Worm (Caenorhabditis elegans): ENCODE data around the gene C18H9.5.

The C18H9.5 gene

ce11 chrII:6668496-6668895 is 26.9 kb downstream of the C18H9.5 start:
- TF ChIP-seq ets-4 (tag; optimal IDR thresholded peaks at IDR 0.05) (no peak), sdc-2 (tag; optimal IDR thresholded peaks at IDR 0.05) (no peak), Y22D7AL.16 (tag; optimal IDR thresholded peaks at IDR 0.05) (no peak), ref-2 (tag; optimal IDR thresholded peaks at IDR 0.05) (no peak), ceh-2 (tag; optimal IDR thresholded peaks at IDR 0.05) (no peak), ceh-45 (GFP tag; IDR thresholded peaks at IDR 0.05) (no peak), syd-9 (tag; optimal IDR thresholded peaks at IDR 0.05) (no peak), tbx-7 (tag; optimal IDR thresholded peaks at IDR 0.05) (no peak), nfya-1 (tag; optimal IDR thresholded peaks at IDR 0.05) (no peak), nhr-232 (tag; optimal IDR thresholded peaks at IDR 0.05) (no peak), hlh-8 (tag; optimal IDR thresholded peaks at IDR 0.05) (no peak), pqm-1 (tag; optimal IDR thresholded peaks at IDR 0.05) (no peak), lin-11 (tag; optimal IDR thresholded peaks at IDR 0.05) (no peak), lim-6 (tag; optimal IDR thresholded peaks at IDR 0.05) (no peak), ceh-18 (tag; optimal IDR thresholded peaks at IDR 0.05) (no peak)

DNA sequence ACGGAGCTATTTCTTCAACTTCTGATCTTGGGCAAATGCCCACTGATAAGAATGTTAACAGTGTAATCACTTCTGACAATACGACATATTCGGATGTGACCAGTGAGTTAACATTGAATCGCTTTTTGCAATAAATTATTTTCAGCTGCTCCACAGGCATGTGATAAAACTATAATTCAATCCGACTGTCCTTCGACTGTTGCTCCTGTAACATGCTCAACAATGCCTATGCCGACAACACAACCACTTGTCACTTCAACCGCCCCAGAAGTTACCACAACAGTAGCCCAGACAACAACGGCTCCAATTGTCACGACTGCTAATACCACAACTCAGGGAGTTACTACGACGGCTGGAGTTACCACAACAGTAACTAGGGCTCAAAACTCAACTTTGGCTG is 27.8 kb downstream of the C18H9.5 start:
- TF ChIP-seq eyg-1 (tag; optimal IDR thresholded peaks at IDR 0.05) (no peak), ceh-19 (GFP tag; optimal IDR thresholded peaks at IDR 0.05) (no peak), fax-1 (tag; optimal IDR thresholded peaks at IDR 0.05) (no peak), ceh-48 (tag; optimal IDR thresholded peaks at IDR 0.05) (no peak), lin-11 (tag; optimal IDR thresholded peaks at IDR 0.05) (no peak), ceh-34 (tag; optimal IDR thresholded peaks at IDR 0.05) (no peak), madf-2 (tag; optimal IDR thresholded peaks at IDR 0.05) (no peak)

- TF ChIP-seq eyg-1 (tag; optimal IDR thresholded peaks at IDR 0.05) (no peak), elt-4 (tag; optimal IDR thresholded peaks at IDR 0.05) (no peak), T23F11.4 (GFP tag; optimal IDR thresholded peaks at IDR 0.05) (no peak), ceh-9 (tag; optimal IDR thresholded peaks at IDR 0.05) (no peak), ztf-16 (tag; optimal IDR thresholded peaks at IDR 0.05) (no peak)
Measured at ce11 chrII:6666598-6666997, 28.8 kb downstream of the C18H9.5 start, which contains the start of gene T19D12.1. Gene T19D12.1 (plus strand): TSS chrII:6666898.

ce11 chrII:6665908-6666307 is 29.5 kb downstream of the C18H9.5 start:
- no peak for TF ChIP-seq Y22D7AL.16 (tag; optimal IDR thresholded peaks at IDR 0.05)
- no peak for TF ChIP-seq ceh-9 (tag; optimal IDR thresholded peaks at IDR 0.05)
- TF ChIP-seq madf-2 (tag; optimal IDR thresholded peaks at IDR 0.05) = no peak
- TF ChIP-seq K02D7.2 (tag; optimal IDR thresholded peaks at IDR 0.05) = no peak
- no peak for TF ChIP-seq nhr-232 (tag; optimal IDR thresholded peaks at IDR 0.05)
- TF ChIP-seq hlh-8 (tag; optimal IDR thresholded peaks at IDR 0.05) = no peak
- TF ChIP-seq sox-2 (GFP tag; IDR thresholded peaks at IDR 0.05) = no peak
- no peak for TF ChIP-seq fkh-6 (tag; optimal IDR thresholded peaks at IDR 0.05)
- no peak for TF ChIP-seq dmd-4 (tag; optimal IDR thresholded peaks at IDR 0.05; ENCODE audit: borderline replicate concordance)

- TF ChIP-seq rnt-1 (tag; optimal IDR thresholded peaks at IDR 0.05) = no peak
- TF ChIP-seq pag-3 (tag; optimal IDR thresholded peaks at IDR 0.05; ENCODE audit: borderline replicate concordance) = no peak
- TF ChIP-seq K02D7.2 (tag; optimal IDR thresholded peaks at IDR 0.05) = no peak
- no peak for TF ChIP-seq hlh-15 (tag; optimal IDR thresholded peaks at IDR 0.05)
- TF ChIP-seq ceh-34 (tag; optimal IDR thresholded peaks at IDR 0.05) = no peak
- TF ChIP-seq elt-2 (tag; optimal IDR thresholded peaks at IDR 0.05) = no peak
- no peak for TF ChIP-seq lin-11 (tag; optimal IDR thresholded peaks at IDR 0.05)
- TF ChIP-seq unc-3 (GFP tag; conservative IDR thresholded peaks at IDR 0.05) = no peak
- no peak for TF ChIP-seq unc-3 (tag; optimal IDR thresholded peaks at IDR 0.05)
- no peak for TF ChIP-seq dmd-4 (tag; optimal IDR thresholded peaks at IDR 0.05; ENCODE audit: borderline replicate concordance)
- TF ChIP-seq C08G9.2 (tag; optimal IDR thresholded peaks at IDR 0.05) = no peak
- TF ChIP-seq elt-4 (tag; optimal IDR thresholded peaks at IDR 0.05) = no peak
- no peak for TF ChIP-seq nhr-232 (tag; optimal IDR thresholded peaks at IDR 0.05)
- TF ChIP-seq madf-2 (tag; optimal IDR thresholded peaks at IDR 0.05) = no peak
- no peak for TF ChIP-seq ceh-48 (tag; optimal IDR thresholded peaks at IDR 0.05)
- no peak for TF ChIP-seq ceh-19 (GFP tag; optimal IDR thresholded peaks at IDR 0.05)
- TF ChIP-seq T23F11.4 (GFP tag; optimal IDR thresholded peaks at IDR 0.05) = no peak
Measured at ce11 chrII:6663799-6664198, 31.6 kb downstream of the C18H9.5 start.
